Worm (Caenorhabditis elegans) whole organism, young adult: ENCODE results near the gene rack-1.

ENCODE experiments used
- Y79H2A.3 ChIP-seq: fragments of 200-800 bp; sonication (Bioruptor generic); conservative IDR thresholded peaks from 2 replicates; pipeline ENCODE4 v1.3.6; 2022; ENCODE audit warnings: missing genetic modification reagents, missing genetic modification characterization, missing compliant biosample characterization
- ama-1 ChIP-seq, 3 experiments: fragments of 150-350 bp in 1 of 3; sonication (generic microtip) in 2 of 3; optimal IDR thresholded peaks; 2 replicates each; lab custom pipeline; 2014 to 2018; ENCODE audit warnings: missing biosample characterization in 2 of 3, missing genetic modification characterization in 2 of 3, missing genetic modification reagents in 2 of 3
- ceh-40 ChIP-seq: fragments of 200-800 bp; sonication (Bioruptor generic); IDR thresholded peaks from 2 replicates; pipeline ENCODE4 v1.3.6; 2022; ENCODE audit warnings: missing genetic modification characterization, missing compliant biosample characterization
- efl-1 ChIP-seq: fragments of 150-350 bp; optimal IDR thresholded peaks from 2 replicates; lab custom pipeline; 2014; ENCODE audit warnings: missing biosample characterization, missing genetic modification reagents, missing genetic modification characterization
- gei-17 ChIP-seq: fragments of 200-800 bp; sonication (Bioruptor generic); optimal IDR thresholded peaks from 2 replicates; lab custom pipeline; 2018; ENCODE audit warnings: mild to moderate bottlenecking, missing genetic modification characterization, missing compliant biosample characterization
- nfya-2 ChIP-seq: fragments of 200-800 bp; sonication (Bioruptor generic); IDR thresholded peaks from 2 replicates; pipeline ENCODE4 v1.3.6; 2022; ENCODE audit warnings: missing genetic modification reagents, missing genetic modification characterization, missing compliant biosample characterization
- sptf-2 ChIP-seq: fragments of 200-800 bp; sonication (Bioruptor generic); optimal IDR thresholded peaks from 2 replicates; lab custom pipeline; 2018; ENCODE audit warnings: mild to moderate bottlenecking, missing genetic modification characterization, missing compliant biosample characterization
- unc-130 ChIP-seq: sonication (generic microtip); optimal IDR thresholded peaks from 2 replicates; lab custom pipeline; 2016; ENCODE audit warnings: missing genetic modification reagents, missing genetic modification characterization, missing compliant biosample characterization

DNA sequence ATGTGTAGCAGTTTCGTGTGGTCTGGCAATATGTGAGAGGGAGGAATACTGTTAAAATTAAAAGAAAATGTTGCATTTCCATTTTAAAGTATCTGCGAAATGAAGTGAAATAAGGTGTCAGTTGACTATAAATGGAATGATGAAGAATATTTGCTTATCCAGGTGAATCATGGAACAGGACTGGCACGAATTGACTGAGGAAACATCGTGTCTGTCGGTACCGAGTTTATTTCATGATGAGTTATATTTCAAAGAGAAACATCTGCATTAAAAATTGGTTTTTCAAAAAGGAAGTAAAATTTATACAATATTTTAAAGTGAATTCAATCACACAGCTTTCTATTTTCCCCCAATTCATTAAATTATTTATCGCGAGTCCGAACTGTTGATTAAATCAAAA lies 51.1 kb downstream of the rack-1 start, which contains the start of gene F01G10.6:
- TF ChIP-seq nfya-2 (GFP tag; lab: Robert Waterston, UW) (no peak), unc-130 (no peak), efl-1 (GFP tag; lab: Kevin White, UChicago) (no peak), gei-17 (GFP tag; lab: Kevin White, UChicago) (no peak), ceh-40 (GFP tag; lab: Robert Waterston, UW) (no peak), sptf-2 (GFP tag; lab: Kevin White, UChicago) (no peak), Y79H2A.3 (GFP tag; lab: Robert Waterston, UW) (no peak), ama-1 (optimal IDR thresholded peaks at IDR 0.05; lab: Kevin White, UChicago) (no peak), ama-1 (GFP tag; optimal IDR thresholded peaks at IDR 0.05; lab: Kevin White, UChicago) (no peak)
